Fruit fly (Drosophila melanogaster) whole organism, prepupa: Measurements from ENCODE around the gene Eno.

Source experiments
- Blimp-1 ChIP-seq: fragments of 200-800 bp; sonication (Bioruptor generic); optimal IDR thresholded peaks from 3 replicates; lab custom pipeline; 2017; ENCODE audit warnings: missing biosample characterization, missing genetic modification characterization, mild to moderate bottlenecking, moderate library complexity, missing genetic modification reagents
- CG10669 ChIP-seq: fragments of 200-800 bp; sonication (Bioruptor generic); optimal IDR thresholded peaks from 3 replicates; lab custom pipeline; 2018; ENCODE audit warnings: missing biosample characterization, mild to moderate bottlenecking, missing genetic modification characterization, moderate library complexity
- CG11294 ChIP-seq: fragments of 200-800 bp; sonication (Bioruptor generic); IDR thresholded peaks from 2 replicates; pipeline ENCODE4 v1.3.6; 2022; ENCODE audit warnings: missing biosample characterization, missing genetic modification characterization
- CG11762 ChIP-seq: fragments of 200-800 bp; sonication (Bioruptor generic); optimal IDR thresholded peaks from 3 replicates; lab custom pipeline; 2016; ENCODE audit warnings: missing biosample characterization, missing genetic modification characterization; ENCODE audit not compliant: insufficient read depth
- CG11902 ChIP-seq: fragments of 200-800 bp; sonication (Bioruptor generic); optimal IDR thresholded peaks from 3 replicates; lab custom pipeline; 2016; ENCODE audit warnings: missing biosample characterization, missing genetic modification characterization
- CG1621 ChIP-seq: fragments of 200-800 bp; sonication (Bioruptor generic); optimal IDR thresholded peaks from 3 replicates; lab custom pipeline; 2018; ENCODE audit warnings: missing biosample characterization, mild to moderate bottlenecking, missing genetic modification characterization
- CG16779 ChIP-seq: fragments of 200-800 bp; sonication (Bioruptor generic); optimal IDR thresholded peaks from 3 replicates; lab custom pipeline; 2017; ENCODE audit warnings: missing biosample characterization, mild to moderate bottlenecking, missing genetic modification characterization
- CG3919 ChIP-seq: fragments of 200-800 bp; sonication (Bioruptor generic); optimal IDR thresholded peaks from 3 replicates; lab custom pipeline; 2016; ENCODE audit warnings: missing biosample characterization, missing genetic modification characterization
- CG4318 ChIP-seq: fragments of 200-800 bp; sonication (Bioruptor generic); optimal IDR thresholded peaks from 3 replicates; lab custom pipeline; 2017; ENCODE audit warnings: missing biosample characterization, mild to moderate bottlenecking, missing genetic modification characterization
- CG6163 ChIP-seq: fragments of 200-800 bp; sonication (Bioruptor generic); IDR thresholded peaks from 3 replicates; pipeline ENCODE4 v1.3.6; 2022; ENCODE audit warnings: missing biosample characterization, missing genetic modification characterization
- CG6808 ChIP-seq: fragments of 200-800 bp; sonication (Bioruptor generic); optimal IDR thresholded peaks from 3 replicates; lab custom pipeline; 2017; ENCODE audit warnings: missing biosample characterization, missing genetic modification characterization, mild to moderate bottlenecking, moderate library complexity, missing genetic modification reagents
- CG6854 ChIP-seq: fragments of 200-800 bp; sonication (Bioruptor generic); optimal IDR thresholded peaks from 2 replicates; lab custom pipeline; 2017; ENCODE audit warnings: missing biosample characterization, mild to moderate bottlenecking, missing genetic modification characterization
- CG8119 ChIP-seq: fragments of 200-800 bp; sonication (Bioruptor generic); IDR thresholded peaks from 3 replicates; pipeline ENCODE4 v1.3.6; 2022; ENCODE audit warnings: missing biosample characterization, missing genetic modification characterization
- CG9139 ChIP-seq: fragments of 200-800 bp; sonication (Bioruptor generic); optimal IDR thresholded peaks from 3 replicates; lab custom pipeline; 2017; ENCODE audit warnings: missing biosample characterization, mild to moderate bottlenecking, missing genetic modification characterization
- Eip75B ChIP-seq: fragments of 200-800 bp; sonication (Bioruptor generic); optimal IDR thresholded peaks from 3 replicates; lab custom pipeline; 2016; ENCODE audit warnings: missing biosample characterization, missing genetic modification characterization
- Eip78C ChIP-seq: fragments of 200-800 bp; sonication (Bioruptor generic); peaks from one replicate; lab custom pipeline; 2016; ENCODE audit warnings: missing biosample characterization, missing genetic modification characterization
- Eip93F ChIP-seq: fragments of 200-800 bp; sonication (Bioruptor generic); optimal IDR thresholded peaks from 2 replicates; lab custom pipeline; 2016; ENCODE audit warnings: missing biosample characterization, mild to moderate bottlenecking, missing genetic modification characterization
- Ets96B ChIP-seq: fragments of 200-800 bp; optimal IDR thresholded peaks from 2 replicates; lab custom pipeline; 2019; ENCODE audit warnings: missing biosample characterization, mild to moderate bottlenecking, missing genetic modification characterization, moderate library complexity
- Gug ChIP-seq: fragments of 200-800 bp; sonication (Bioruptor generic); IDR thresholded peaks from 2 replicates; pipeline ENCODE4 v1.3.6; 2022; ENCODE audit warnings: missing biosample characterization, missing genetic modification characterization
- Hr38 ChIP-seq: sonication (Bioruptor generic); optimal IDR thresholded peaks from 2 replicates; lab custom pipeline; 2016; ENCODE audit warnings: missing biosample characterization, missing genetic modification characterization
- Hr39 ChIP-seq: fragments of 200-800 bp; sonication (Bioruptor generic); optimal IDR thresholded peaks from 2 replicates; lab custom pipeline; 2016; ENCODE audit warnings: missing biosample characterization, missing genetic modification characterization
- Hr4 ChIP-seq: fragments of 200-800 bp; sonication (Bioruptor generic); optimal IDR thresholded peaks from 3 replicates; lab custom pipeline; 2016; ENCODE audit warnings: missing biosample characterization, missing genetic modification characterization
- Lpt ChIP-seq: fragments of 200-800 bp; sonication (Bioruptor generic); optimal IDR thresholded peaks from 3 replicates; lab custom pipeline; 2016; ENCODE audit warnings: missing biosample characterization, missing genetic modification characterization
- Sox14 ChIP-seq: fragments of 200-800 bp; sonication (Bioruptor generic); optimal IDR thresholded peaks from 3 replicates; lab custom pipeline; 2016; ENCODE audit warnings: missing biosample characterization, missing genetic modification characterization
- Sox15 ChIP-seq: fragments of 200-800 bp; sonication (Bioruptor generic); optimal IDR thresholded peaks from 3 replicates; lab custom pipeline; 2016; ENCODE audit warnings: missing biosample characterization, missing genetic modification characterization
- achi ChIP-seq: fragments of 200-800 bp; sonication (Bioruptor generic); optimal IDR thresholded peaks from 3 replicates; lab custom pipeline; 2016; ENCODE audit warnings: missing biosample characterization, missing genetic modification characterization
- dac ChIP-seq: fragments of 200-800 bp; sonication (Bioruptor generic); optimal IDR thresholded peaks from 2 replicates; lab custom pipeline; 2017; ENCODE audit warnings: missing biosample characterization, mild to moderate bottlenecking, missing genetic modification characterization
- dsx ChIP-seq: fragments of 200-800 bp; optimal IDR thresholded peaks from 3 replicates; lab custom pipeline; 2019; ENCODE audit warnings: missing biosample characterization, mild to moderate bottlenecking, missing genetic modification characterization, moderate library complexity; ENCODE audit not compliant: poor library complexity, severe bottlenecking
- eg ChIP-seq: fragments of 200-800 bp; sonication (Bioruptor generic); IDR thresholded peaks from 3 replicates; pipeline ENCODE4 v1.3.6; 2022; ENCODE audit warnings: missing biosample characterization, missing genetic modification characterization
- esn ChIP-seq: fragments of 200-800 bp; sonication (Bioruptor generic); optimal IDR thresholded peaks from 2 replicates; lab custom pipeline; 2016; ENCODE audit warnings: missing biosample characterization, mild to moderate bottlenecking, missing genetic modification characterization, moderate library complexity
- lz ChIP-seq: fragments of 200-800 bp; sonication (Bioruptor generic); optimal IDR thresholded peaks from 3 replicates; lab custom pipeline; 2016; ENCODE audit warnings: missing biosample characterization, missing genetic modification characterization
- pdm3 ChIP-seq: fragments of 200-800 bp; sonication (Bioruptor generic); optimal IDR thresholded peaks from 3 replicates; lab custom pipeline; 2016; ENCODE audit warnings: missing biosample characterization, missing genetic modification characterization
- spab ChIP-seq: fragments of 200-800 bp; sonication (Bioruptor generic); optimal IDR thresholded peaks from 2 replicates; lab custom pipeline; 2017; ENCODE audit warnings: missing biosample characterization, mild to moderate bottlenecking, missing genetic modification characterization, missing genetic modification reagents
- ss ChIP-seq, 2 experiments: fragments of 200-800 bp; sonication (Bioruptor generic); optimal IDR thresholded peaks; 2 replicates in 1 of 2; 3 replicates in 1 of 2; lab custom pipeline; 2017 to 2018; ENCODE audit warnings: mild to moderate bottlenecking in 2 of 2, missing biosample characterization in 2 of 2, missing genetic modification characterization in 2 of 2, moderate library complexity in 1 of 2
- svp ChIP-seq: fragments of 200-800 bp; sonication (Bioruptor generic); peaks from one replicate; lab custom pipeline; 2016; ENCODE audit warnings: missing biosample characterization, missing genetic modification characterization
- vri ChIP-seq: fragments of 200-800 bp; sonication (Bioruptor generic); optimal IDR thresholded peaks from 3 replicates; lab custom pipeline; 2016; ENCODE audit warnings: missing biosample characterization, mild to moderate bottlenecking, missing genetic modification characterization

The Eno gene

dm6 chr2L:1727826-1728619 lies 1.4 kb downstream of the Eno start (continued):
- TF ChIP-seq Hr38 (GFP tag; lab: Kevin White, UChicago) (no peak), CG4318 (GFP tag; lab: Kevin White, UChicago) (peak; percentile 95), pdm3 (GFP tag; lab: Kevin White, UChicago) (peak; percentile 96), CG11902 (GFP tag; lab: Kevin White, UChicago) (peak; percentile 94), CG8119 (peak; percentile 98), Eip78C (peak; percentile 99), CG11762 (peak; percentile 93), achi (GFP tag; lab: Kevin White, UChicago) (peak; percentile 99), Gug (GFP tag; lab: Robert Waterston, UW) (peak; percentile 96), CG11294 (peak; percentile 96)

dm6 chr2L:1727162-1727825 lies 2.1 kb downstream of the Eno start:
- TF ChIP-seq CG11762 (no peak), spab (GFP tag; lab: Kevin White, UChicago) (peak; percentile 96), Eip93F (GFP tag; lab: Kevin White, UChicago) (no peak)

- TF ChIP-seq svp (GFP tag; lab: Kevin White, UChicago) (no peak), Eip75B (GFP tag; lab: Kevin White, UChicago) (no peak)
These were observed 4.9 kb downstream of the Eno start for dm6 chr2L:1724592-1724940.

dm6 chr2L:1723937-1724591 lies 5.4 kb downstream of the Eno start, which contains the start of gene Rim2:
Gene Rim2, minus strand, starts transcription at chr2L:1724388.
- peak; percentile 46 for TF ChIP-seq Eip78C
- no peak for TF ChIP-seq Hr4
- TF ChIP-seq Blimp-1: no peak
- TF ChIP-seq CG9139 (GFP tag; lab: Kevin White, UChicago): no peak
- TF ChIP-seq CG16779 (tag; lab: Kevin White, UChicago): peak; percentile 24
- TF ChIP-seq svp (GFP tag; lab: Kevin White, UChicago): peak; percentile 76
- peak; percentile 25 for TF ChIP-seq Sox14 (GFP tag; lab: Kevin White, UChicago)
- TF ChIP-seq CG6808 (GFP tag; lab: Kevin White, UChicago): no peak
- TF ChIP-seq dsx (GFP tag; lab: Kevin White, UChicago): peak; percentile 26
- no peak for TF ChIP-seq Sox15 (GFP tag; lab: Kevin White, UChicago)
- peak; percentile 32 for TF ChIP-seq lz (GFP tag; lab: Kevin White, UChicago)
- TF ChIP-seq CG8119: no peak
- TF ChIP-seq vri (GFP tag; lab: Kevin White, UChicago): peak; percentile 76
- TF ChIP-seq, all 60 proteins: peak for 7

dm6 chr2L:1723135-1723936 lies 6.1 kb downstream of the Eno start:
- TF ChIP-seq Blimp-1: no peak
- TF ChIP-seq lz (GFP tag; lab: Kevin White, UChicago): no peak
- TF ChIP-seq ss (GFP tag; optimal IDR thresholded peaks at IDR 0.05; lab: Kevin White, UChicago): peak in 1 of 2 experiments; percentile 22
- TF ChIP-seq CG11294: no peak
- TF ChIP-seq Lpt (GFP tag; lab: Kevin White, UChicago): no peak
- TF ChIP-seq pdm3 (GFP tag; lab: Kevin White, UChicago): peak; percentile 3
- peak; percentile 20 for TF ChIP-seq vri (GFP tag; lab: Kevin White, UChicago)
- peak; percentile 37 for TF ChIP-seq esn
- TF ChIP-seq CG10669 (GFP tag; lab: Kevin White, UChicago): peak; percentile 19
- peak; percentile 4 for TF ChIP-seq Ets96B (tag; lab: Kevin White, UChicago)
- peak; percentile 14 for TF ChIP-seq CG1621 (tag; lab: Kevin White, UChicago)
- TF ChIP-seq CG3919 (GFP tag; lab: Kevin White, UChicago): peak; percentile 46
- 0 out of 3 replicates have a peak, but pooled peaks have one; percentile 27 for TF ChIP-seq eg (GFP tag; lab: Robert Waterston, UW)
- TF ChIP-seq Eip78C: peak; percentile 77
- peak; percentile 33 for TF ChIP-seq dsx (GFP tag; lab: Kevin White, UChicago)
- no peak for TF ChIP-seq Hr38 (GFP tag; lab: Kevin White, UChicago)
- TF ChIP-seq CG6808 (GFP tag; lab: Kevin White, UChicago): peak; percentile 12
- TF ChIP-seq svp (GFP tag; lab: Kevin White, UChicago): peak; percentile 71
- no peak for TF ChIP-seq dac
- peak; percentile 50; the same call in 2 of the 3 replicates for TF ChIP-seq CG6163 (GFP tag; lab: Robert Waterston, UW)
- peak; percentile 2 for TF ChIP-seq Hr39
- no peak for TF ChIP-seq CG6854
